Worm (Caenorhabditis elegans) whole organism, L2 larva: ENCODE data around the gene tag-250.
"Not testable (repeated sequence)": the region's sequence is repeated elsewhere in the genome, so short reads cannot be mapped to it uniquely, and the experiment has no call there.

Source experiments
- ZK546.5 ChIP-seq: sonication (generic microtip); optimal IDR thresholded peaks from 2 replicates; lab custom pipeline; 2017; ENCODE audit warnings: missing biosample characterization, missing genetic modification characterization
- ama-1 ChIP-seq: fragments of 150-350 bp; optimal IDR thresholded peaks from 2 replicates; lab custom pipeline; 2018; ENCODE audit warnings: inconsistent platforms
- ceh-82 ChIP-seq: fragments of 150-350 bp; optimal IDR thresholded peaks from 2 replicates; lab custom pipeline; 2014; ENCODE audit warnings: missing biosample characterization, missing genetic modification characterization
- egl-27 ChIP-seq: sonication (generic microtip); optimal IDR thresholded peaks from 3 replicates; lab custom pipeline; 2017; ENCODE audit warnings: missing biosample characterization, missing genetic modification reagents, missing genetic modification characterization
- lin-11 ChIP-seq: fragments of 150-350 bp; sonication (generic microtip); optimal IDR thresholded peaks from 2 replicates; lab custom pipeline; 2014; ENCODE audit warnings: missing biosample characterization, missing genetic modification characterization, inconsistent platforms, mixed read lengths
- mbf-1 ChIP-seq: sonication (generic microtip); optimal IDR thresholded peaks from 2 replicates; lab custom pipeline; 2017; ENCODE audit warnings: missing biosample characterization, missing genetic modification characterization
- nhr-11 ChIP-seq: fragments of 150-350 bp; optimal IDR thresholded peaks from 2 replicates; lab custom pipeline; 2014; ENCODE audit warnings: missing biosample characterization, missing genetic modification characterization
- nhr-237 ChIP-seq: fragments of 150-350 bp; optimal IDR thresholded peaks from 2 replicates; lab custom pipeline; 2014; ENCODE audit warnings: missing biosample characterization, missing genetic modification characterization
- nhr-25 ChIP-seq: fragments of 150-350 bp; sonication (generic microtip); optimal IDR thresholded peaks from 3 replicates; lab custom pipeline; 2014; ENCODE audit warnings: missing biosample characterization, missing genetic modification characterization
- nhr-77 ChIP-seq: fragments of 150-350 bp; optimal IDR thresholded peaks from 2 replicates; lab custom pipeline; 2014; ENCODE audit warnings: missing biosample characterization, missing genetic modification characterization
- snpc-4 ChIP-seq: fragments of 150-350 bp; optimal IDR thresholded peaks from 2 replicates; lab custom pipeline; 2014; ENCODE audit warnings: missing biosample characterization, missing genetic modification characterization
- unc-62 ChIP-seq: fragments of 150-350 bp; optimal IDR thresholded peaks from 2 replicates; lab custom pipeline; 2014; ENCODE audit warnings: missing biosample characterization, missing genetic modification reagents, missing genetic modification characterization

DNA sequence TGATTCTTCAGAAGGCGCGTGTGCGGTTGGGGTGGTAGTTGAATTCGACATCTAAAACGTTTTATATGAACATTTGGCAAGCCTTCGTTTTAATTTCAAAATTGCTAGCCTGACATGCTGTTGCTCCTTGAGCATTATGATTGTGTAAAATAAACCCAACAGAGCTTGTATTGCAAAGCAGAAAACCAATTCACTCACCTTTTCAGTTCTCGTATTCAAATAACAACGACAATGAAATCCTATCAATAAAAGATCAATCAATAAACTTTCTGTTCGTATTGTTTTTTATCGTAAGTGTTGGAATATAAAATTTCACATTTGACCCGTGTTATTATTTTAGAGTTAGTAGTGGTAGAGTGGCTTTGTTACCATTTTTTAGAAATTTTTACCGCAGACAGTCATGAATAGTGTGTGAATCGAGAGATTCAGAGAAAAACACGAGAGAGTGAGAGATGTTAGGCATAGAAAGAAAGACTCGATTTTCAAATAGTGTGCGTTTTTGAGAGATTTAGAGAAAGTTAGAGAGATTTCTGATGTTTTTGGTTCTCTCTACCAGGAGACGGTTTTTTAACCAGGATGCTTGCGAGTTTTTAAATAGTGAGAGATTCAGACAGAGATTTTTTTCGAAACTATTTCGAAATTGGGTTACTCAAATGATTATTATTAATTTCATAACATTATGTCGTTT is 34.3 kb upstream of the tag-250 start, which contains the start of gene F54H12.10:
- not testable (repeated sequence) for TF ChIP-seq mbf-1 (tag; lab: Kevin White, UChicago); lin-11 (tag; lab: Kevin White, UChicago); unc-62 (GFP tag; lab: Kevin White, UChicago); nhr-237; snpc-4 (tag; lab: Kevin White, UChicago); egl-27; nhr-25 (tag; lab: Kevin White, UChicago); ceh-82 (tag; lab: Kevin White, UChicago); ZK546.5 (tag; lab: Kevin White, UChicago); ama-1; nhr-11 (tag; lab: Kevin White, UChicago); nhr-77 (tag; lab: Kevin White, UChicago)
